Worm (Caenorhabditis elegans) whole organism, L1 larva: ENCODE results near the gene grk-1.

Experiments
- Y116A8C.19 ChIP-seq: sonication (generic microtip); optimal IDR thresholded peaks from 2 replicates; lab custom pipeline; 2016; ENCODE audit warnings: missing compliant biosample characterization, missing genetic modification characterization, borderline replicate concordance
- aly-2 ChIP-seq: fragments of 150-350 bp; optimal IDR thresholded peaks from 2 replicates; lab custom pipeline; 2014; ENCODE audit warnings: missing biosample characterization, missing genetic modification characterization
- ama-1 ChIP-seq: fragments of 150-350 bp; optimal IDR thresholded peaks from 2 replicates; lab custom pipeline; 2014
- ceh-88 ChIP-seq: fragments of 200-800 bp; sonication (Bioruptor generic); IDR thresholded peaks from 2 replicates; pipeline ENCODE4 v1.3.6; 2022; ENCODE audit warnings: missing genetic modification characterization, missing compliant biosample characterization
- dsc-1 ChIP-seq: sonication (generic microtip); optimal IDR thresholded peaks from 2 replicates; lab custom pipeline; 2016; ENCODE audit warnings: mild to moderate bottlenecking, missing genetic modification characterization, missing compliant biosample characterization
- efl-1 ChIP-seq, 4 experiments: fragments of 150-350 bp; optimal IDR thresholded peaks in 3 of 4; peaks in 1 of 4; 1 replicate in 1 of 4; 2 replicates in 3 of 4; lab custom pipeline; 2014; ENCODE audit warnings: missing biosample characterization in 2 of 4, missing genetic modification characterization in 2 of 4, missing genetic modification reagents in 2 of 4
- egl-13 ChIP-seq: sonication (generic microtip); optimal IDR thresholded peaks from 2 replicates; lab custom pipeline; 2016; ENCODE audit warnings: missing genotype, missing genetic modification reagents, missing genetic modification characterization, missing compliant biosample characterization
- elt-2 ChIP-seq: sonication (generic microtip); optimal IDR thresholded peaks from 2 replicates; lab custom pipeline; 2016; ENCODE audit warnings: missing genetic modification characterization, mild to moderate bottlenecking, inconsistent platforms, missing compliant biosample characterization, missing genetic modification reagents
- elt-3 ChIP-seq, 6 experiments: fragments of 150-350 bp in 1 of 6; sonication (generic microtip); optimal IDR thresholded peaks; 2 replicates each; lab custom pipeline; 2017 to 2018; ENCODE audit warnings: missing biosample characterization in 6 of 6, missing genetic modification characterization in 6 of 6, inconsistent platforms in 1 of 6
- fkh-10 ChIP-seq: sonication (generic microtip); optimal IDR thresholded peaks from 2 replicates; lab custom pipeline; 2017; ENCODE audit warnings: missing biosample characterization, missing genetic modification reagents, missing genetic modification characterization
- grh-1 ChIP-seq: fragments of 200-800 bp; sonication (Bioruptor generic); IDR thresholded peaks from 2 replicates; pipeline ENCODE4 v1.3.6; 2022; ENCODE audit warnings: missing genetic modification reagents, missing genetic modification characterization, missing compliant biosample characterization
- hpl-2 ChIP-seq: fragments of 150-350 bp; optimal IDR thresholded peaks from 2 replicates; lab custom pipeline; 2014; ENCODE audit warnings: missing biosample characterization, missing genetic modification reagents, missing genetic modification characterization
- irx-1 ChIP-seq: sonication (generic microtip); optimal IDR thresholded peaks from 2 replicates; lab custom pipeline; 2016; ENCODE audit warnings: missing genetic modification characterization, missing compliant biosample characterization
- isw-1 ChIP-seq: fragments of 200-800 bp; sonication (Bioruptor generic); IDR thresholded peaks from 2 replicates; pipeline ENCODE4 v1.3.6; 2022; ENCODE audit warnings: missing genetic modification characterization, missing compliant biosample characterization
- lin-13 ChIP-seq: fragments of 150-350 bp; optimal IDR thresholded peaks from 2 replicates; lab custom pipeline; 2014; ENCODE audit warnings: missing biosample characterization, missing genetic modification reagents, missing genetic modification characterization
- lin-15B ChIP-seq: fragments of 150-350 bp; sonication (generic microtip); optimal IDR thresholded peaks from 3 replicates; lab custom pipeline; 2014; ENCODE audit warnings: missing biosample characterization, missing genetic modification characterization
- mdl-1 ChIP-seq, 2 experiments: fragments of 150-350 bp; optimal IDR thresholded peaks; 2 replicates each; lab custom pipeline; 2014 to 2017; ENCODE audit warnings: missing biosample characterization in 2 of 2, missing genetic modification characterization in 2 of 2, inconsistent platforms in 1 of 2
- nhr-19 ChIP-seq: fragments of 200-800 bp; sonication (Bioruptor generic); conservative IDR thresholded peaks from 2 replicates; pipeline ENCODE4 v1.3.6; 2022; ENCODE audit warnings: missing genetic modification characterization, missing compliant biosample characterization
- nhr-20 ChIP-seq: sonication (generic microtip); optimal IDR thresholded peaks from 2 replicates; lab custom pipeline; 2016; ENCODE audit warnings: mild to moderate bottlenecking, missing genetic modification characterization, missing compliant biosample characterization
- nhr-47 ChIP-seq: sonication (generic microtip); optimal IDR thresholded peaks from 2 replicates; lab custom pipeline; 2016; ENCODE audit warnings: mild to moderate bottlenecking, missing genetic modification characterization, moderate library complexity, missing compliant biosample characterization
- nhr-71 ChIP-seq: sonication (generic microtip); optimal IDR thresholded peaks from 2 replicates; lab custom pipeline; 2016; ENCODE audit warnings: mild to moderate bottlenecking, missing genetic modification characterization, moderate library complexity, missing compliant biosample characterization
- nhr-76 ChIP-seq: sonication (generic microtip); optimal IDR thresholded peaks from 2 replicates; lab custom pipeline; 2017; ENCODE audit warnings: missing biosample characterization, missing genetic modification characterization
- nhr-77 ChIP-seq: fragments of 150-350 bp; optimal IDR thresholded peaks from 2 replicates; lab custom pipeline; 2014; ENCODE audit warnings: missing biosample characterization, missing genetic modification characterization
- pax-3 ChIP-seq: fragments of 200-800 bp; sonication (Bioruptor generic); optimal IDR thresholded peaks from 2 replicates; lab custom pipeline; 2018; ENCODE audit warnings: mild to moderate bottlenecking, missing genetic modification characterization, moderate library complexity, missing compliant biosample characterization
- pqm-1 ChIP-seq: sonication (generic microtip); optimal IDR thresholded peaks from 3 replicates; lab custom pipeline; 2017; ENCODE audit warnings: missing biosample characterization, missing genetic modification characterization
- skn-1 ChIP-seq: fragments of 150-350 bp; optimal IDR thresholded peaks from 2 replicates; lab custom pipeline; 2014; ENCODE audit warnings: missing biosample characterization, missing genetic modification characterization
- snu-23 ChIP-seq: sonication (generic microtip); optimal IDR thresholded peaks from 2 replicates; lab custom pipeline; 2016; ENCODE audit warnings: missing genetic modification characterization, missing compliant biosample characterization
- sox-4 ChIP-seq: sonication (generic microtip); optimal IDR thresholded peaks from 2 replicates; lab custom pipeline; 2016; ENCODE audit warnings: missing genetic modification characterization, missing compliant biosample characterization
- swsn-7 ChIP-seq: sonication (generic microtip); optimal IDR thresholded peaks from 2 replicates; lab custom pipeline; 2016; ENCODE audit warnings: missing genetic modification characterization, missing compliant biosample characterization
- tbx-2 ChIP-seq: sonication (generic microtip); optimal IDR thresholded peaks from 2 replicates; lab custom pipeline; 2016; ENCODE audit warnings: missing genetic modification characterization, missing compliant biosample characterization
- unc-30 ChIP-seq: sonication (generic microtip); optimal IDR thresholded peaks from 2 replicates; lab custom pipeline; 2017; ENCODE audit warnings: missing biosample characterization, missing genetic modification characterization
- unc-86 ChIP-seq: sonication (generic microtip); optimal IDR thresholded peaks from 2 replicates; lab custom pipeline; 2016; ENCODE audit warnings: missing genetic modification characterization, missing compliant biosample characterization
- vab-15 ChIP-seq: sonication (generic microtip); optimal IDR thresholded peaks from 2 replicates; lab custom pipeline; 2017; ENCODE audit warnings: missing genotype, mild to moderate bottlenecking, missing genetic modification characterization, missing compliant biosample characterization
- ztf-11 ChIP-seq, 2 experiments: sonication (generic microtip); optimal IDR thresholded peaks; 2 replicates each; lab custom pipeline; 2016 to 2017; ENCODE audit warnings: missing genetic modification characterization in 2 of 2, missing biosample characterization in 1 of 2, missing compliant biosample characterization in 1 of 2
- ztf-4 ChIP-seq: fragments of 150-350 bp; optimal IDR thresholded peaks from 2 replicates; lab custom pipeline; 2014; ENCODE audit warnings: missing biosample characterization, missing genetic modification characterization

The grk-1 gene

DNA sequence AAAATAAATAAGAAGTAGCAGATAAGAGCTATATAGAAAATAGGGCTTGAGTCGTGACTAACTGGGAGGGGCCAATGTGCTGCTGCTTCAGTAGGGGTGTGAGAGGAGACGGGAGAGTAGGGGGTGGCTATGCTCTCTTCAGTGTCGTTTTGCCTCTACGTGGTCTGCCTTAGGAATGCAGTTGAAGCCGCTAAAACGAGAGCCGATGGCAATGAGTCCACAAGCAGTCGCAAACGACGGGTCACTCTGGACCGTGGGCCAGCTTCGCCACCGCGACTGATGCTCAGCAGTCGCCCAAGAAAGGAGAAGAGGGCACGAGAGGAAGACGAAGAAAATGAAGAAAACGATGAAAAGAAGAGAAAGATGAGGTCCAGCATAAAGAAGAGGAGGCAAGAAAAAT, at the start of gene grk-1:
TSS of gene grk-1 (minus strand) at position 17 of the 400 bp plus-strand sequence.
- TF ChIP-seq dsc-1 (tag; lab: Kevin White, UChicago) (peak; percentile 50), sox-4 (tag; lab: Kevin White, UChicago) (peak; percentile 39), snu-23 (GFP tag; lab: Kevin White, UChicago) (peak; percentile 10), elt-2 (tag; lab: Kevin White, UChicago) (no peak), swsn-7 (tag; lab: Kevin White, UChicago) (peak; percentile 50), nhr-47 (peak; percentile 26), fkh-10 (peak; percentile 55), egl-13 (tag; lab: Kevin White, UChicago) (peak; percentile 23), unc-86 (tag; lab: Kevin White, UChicago) (peak; percentile 40), ceh-88 (GFP tag; lab: Robert Waterston, UW) (no peak)
- TF ChIP-seq, all 84 proteins: peak for 8

DNA sequence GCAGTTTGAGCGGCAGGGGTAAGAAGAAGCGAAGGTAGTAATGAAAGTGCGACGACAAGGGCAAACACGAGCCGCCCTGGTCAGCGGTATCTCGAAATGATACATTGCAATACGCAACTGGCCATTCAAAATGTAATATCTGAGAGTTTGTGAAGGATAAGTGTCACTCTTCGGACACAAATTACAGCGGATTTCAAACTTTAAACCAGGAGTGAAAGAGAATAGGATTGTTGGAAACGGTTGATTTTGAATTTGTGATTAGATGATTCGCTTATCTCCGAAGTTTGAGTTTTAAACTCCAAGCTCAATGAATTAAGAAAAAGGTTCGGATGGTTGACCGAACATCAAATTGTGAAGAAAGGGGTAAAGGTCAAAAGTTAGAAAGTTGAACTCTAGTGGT, 48.3 kb upstream of the grk-1 start, which contains the start of gene ZC374.2:
TSS of gene ZC374.2 (minus strand) at position 101 of the 400 bp plus-strand sequence.
- TF ChIP-seq irx-1 (tag; lab: Kevin White, UChicago) (no peak), Y116A8C.19 (tag; lab: Kevin White, UChicago) (no peak), ztf-4 (tag; lab: Kevin White, UChicago) (no peak), pax-3 (no peak), ztf-11 (tag; optimal IDR thresholded peaks at IDR 0.05; lab: Kevin White, UChicago) (no peak), tbx-2 (tag; lab: Kevin White, UChicago) (no peak), vab-15 (no peak), nhr-20 (tag; lab: Kevin White, UChicago) (no peak), hpl-2 (no peak), efl-1 (optimal IDR thresholded peaks at IDR 0.05; lab: Kevin White, UChicago) (no peak), efl-1 (GFP tag; optimal IDR thresholded peaks at IDR 0.05 in 1 of 2; lab: Kevin White, UChicago) (no peak), skn-1 (tag; lab: Kevin White, UChicago) (no peak), nhr-76 (tag; lab: Kevin White, UChicago) (no peak), lin-13 (GFP tag; lab: Kevin White, UChicago) (no peak), fkh-10 (no peak), isw-1 (GFP tag; lab: Robert Waterston, UW) (no peak)

DNA sequence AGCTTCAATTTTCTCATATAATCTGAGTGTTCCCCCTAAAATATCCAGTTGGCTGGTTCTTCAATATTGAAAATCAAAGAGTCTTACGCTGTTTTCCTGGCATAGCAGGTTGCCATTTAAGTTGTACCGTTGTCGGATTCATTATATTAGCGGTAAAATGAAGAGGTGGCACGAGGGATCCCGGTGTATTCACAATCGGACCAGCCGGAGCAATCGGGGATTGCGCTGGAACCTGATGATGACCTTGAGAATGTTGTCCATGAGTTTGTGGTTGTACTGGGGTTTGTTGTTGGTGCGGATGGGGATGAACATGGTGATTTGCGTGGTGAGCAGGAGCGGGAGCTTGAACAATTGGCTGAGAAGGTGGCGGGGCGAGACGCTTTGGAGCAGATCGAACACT, 45.5 kb upstream of the grk-1 start:
- TF ChIP-seq fkh-10 (no peak), nhr-77 (tag; lab: Kevin White, UChicago) (no peak), irx-1 (tag; lab: Kevin White, UChicago) (no peak), unc-30 (tag; lab: Kevin White, UChicago) (no peak), nhr-71 (tag; lab: Kevin White, UChicago) (no peak), ama-1 (lab: Kevin White, UChicago) (no peak)

DNA sequence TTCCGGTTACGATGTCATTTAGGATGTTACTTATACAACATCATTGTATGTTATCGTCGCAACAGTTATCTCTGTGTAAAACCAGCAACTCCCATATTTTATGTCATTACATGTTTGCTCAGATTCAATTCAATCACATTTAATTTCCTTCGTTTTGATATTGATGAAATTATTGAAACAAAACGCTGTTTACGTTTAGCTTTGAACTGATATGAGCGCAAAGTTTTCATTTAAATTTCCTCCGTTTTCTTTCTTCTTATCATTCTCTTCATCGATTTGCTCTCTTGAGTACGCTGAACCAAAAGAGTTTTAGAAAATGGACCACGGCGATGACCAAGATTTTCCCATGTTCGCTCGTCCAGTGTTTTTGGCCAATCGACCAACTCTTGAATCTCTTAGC, 31.8 kb upstream of the grk-1 start, which contains the start of gene sek-6:
TSS of gene sek-6 (plus strand) at position 315 of the 400 bp plus-strand sequence.
- TF ChIP-seq efl-1 (optimal IDR thresholded peaks at IDR 0.05; lab: Kevin White, UChicago) (no peak), efl-1 (GFP tag; optimal IDR thresholded peaks at IDR 0.05 in 1 of 2; lab: Kevin White, UChicago) (peak in 1 of 2 experiments; percentile 55), elt-3 (tag; optimal IDR thresholded peaks at IDR 0.05; lab: Kevin White, UChicago) (no peak), pqm-1 (tag; lab: Kevin White, UChicago) (no peak), grh-1 (GFP tag; lab: Robert Waterston, UW) (no peak), nhr-19 (GFP tag; lab: Robert Waterston, UW) (no peak), tbx-2 (tag; lab: Kevin White, UChicago) (no peak), aly-2 (no peak), mdl-1 (tag; optimal IDR thresholded peaks at IDR 0.05; lab: Kevin White, UChicago) (no peak), elt-2 (tag; lab: Kevin White, UChicago) (peak; percentile 31), lin-15B (tag; lab: Kevin White, UChicago) (no peak)
